Worm (Caenorhabditis elegans): ENCODE measurements around the gene F52D10.4.

ce11 chrX:11608110-11608759 is 9.0 kb upstream of the F52D10.4 start:
- no peak for TF ChIP-seq B0310.2 (tag; optimal IDR thresholded peaks at IDR 0.05)
- no peak for TF ChIP-seq tbx-11 (GFP tag; IDR thresholded peaks at IDR 0.05)
- no peak for TF ChIP-seq pes-1 (GFP tag; IDR thresholded peaks at IDR 0.05)
- TF ChIP-seq F13C5.2 (tag; optimal IDR thresholded peaks at IDR 0.05), result no peak

Data from whole organism, early embryonic.